Worm (Caenorhabditis elegans) whole organism, late embryonic: Measurements from ENCODE around the gene fbxb-46.

Source experiments
- C08G9.2 ChIP-seq: sonication (generic microtip); optimal IDR thresholded peaks from 2 replicates; lab custom pipeline; 2016; ENCODE audit warnings: mild to moderate bottlenecking, missing genetic modification characterization, moderate library complexity, missing compliant biosample characterization
- C38D4.7 ChIP-seq: fragments of 200-800 bp; sonication (Bioruptor generic); optimal IDR thresholded peaks from 2 replicates; lab custom pipeline; 2018; ENCODE audit warnings: mild to moderate bottlenecking, missing genetic modification characterization, moderate library complexity, missing compliant biosample characterization
- K09A11.1 ChIP-seq: sonication (generic microtip); optimal IDR thresholded peaks from 2 replicates; lab custom pipeline; 2017; ENCODE audit warnings: antibody characterized with exemption, mild to moderate bottlenecking, missing genetic modification characterization, missing compliant biosample characterization; ENCODE audit not compliant: insufficient read depth
- T23F11.4 ChIP-seq: fragments of 200-800 bp; sonication (Bioruptor generic); optimal IDR thresholded peaks from 2 replicates; lab custom pipeline; 2018; ENCODE audit warnings: mild to moderate bottlenecking, missing genetic modification characterization, missing compliant biosample characterization
- Y22D7AL.16 ChIP-seq: sonication (generic microtip); optimal IDR thresholded peaks from 2 replicates; lab custom pipeline; 2016; ENCODE audit warnings: missing genetic modification characterization, missing compliant biosample characterization
- ahr-1 ChIP-seq: sonication (generic microtip); optimal IDR thresholded peaks from 2 replicates; lab custom pipeline; 2016; ENCODE audit warnings: missing genetic modification characterization, missing compliant biosample characterization
- ceh-14 ChIP-seq: sonication (generic microtip); optimal IDR thresholded peaks from 2 replicates; lab custom pipeline; 2016; ENCODE audit warnings: missing genotype, missing genetic modification characterization, missing compliant biosample characterization
- ceh-18 ChIP-seq: sonication (generic microtip); optimal IDR thresholded peaks from 2 replicates; lab custom pipeline; 2016; ENCODE audit warnings: missing genetic modification characterization, missing compliant biosample characterization
- ceh-2 ChIP-seq: sonication (generic microtip); optimal IDR thresholded peaks from 2 replicates; lab custom pipeline; 2016; ENCODE audit warnings: missing genotype, missing genetic modification characterization, missing compliant biosample characterization
- ceh-22 ChIP-seq: sonication (generic microtip); optimal IDR thresholded peaks from 2 replicates; lab custom pipeline; 2017; ENCODE audit warnings: missing biosample characterization, missing genetic modification characterization
- ceh-31 ChIP-seq: sonication (generic microtip); optimal IDR thresholded peaks from 2 replicates; lab custom pipeline; 2016; ENCODE audit warnings: missing genetic modification characterization, missing compliant biosample characterization
- ceh-34 ChIP-seq: sonication (generic microtip); optimal IDR thresholded peaks from 2 replicates; lab custom pipeline; 2016; ENCODE audit warnings: mild to moderate bottlenecking, missing genetic modification characterization, missing compliant biosample characterization
- ceh-45 ChIP-seq: fragments of 200-800 bp; sonication (Bioruptor generic); IDR thresholded peaks from 2 replicates; pipeline ENCODE4 v1.3.6; 2022; ENCODE audit warnings: missing genetic modification reagents, missing genetic modification characterization, missing compliant biosample characterization
- ceh-6 ChIP-seq: fragments of 200-800 bp; sonication (Bioruptor generic); optimal IDR thresholded peaks from 2 replicates; lab custom pipeline; 2018; ENCODE audit warnings: mild to moderate bottlenecking, missing genetic modification characterization, missing compliant biosample characterization
- ceh-9 ChIP-seq: sonication (generic microtip); optimal IDR thresholded peaks from 2 replicates; lab custom pipeline; 2016; ENCODE audit warnings: mild to moderate bottlenecking, missing genetic modification characterization, inconsistent platforms, missing compliant biosample characterization
- che-1 ChIP-seq: sonication (generic microtip); optimal IDR thresholded peaks from 2 replicates; lab custom pipeline; 2016; ENCODE audit warnings: mild to moderate bottlenecking, missing genetic modification characterization, missing compliant biosample characterization
- dmd-4 ChIP-seq: sonication (generic microtip); optimal IDR thresholded peaks from 2 replicates; lab custom pipeline; 2016; ENCODE audit warnings: borderline replicate concordance, missing genetic modification characterization, missing compliant biosample characterization
- dve-1 ChIP-seq: sonication (generic microtip); optimal IDR thresholded peaks from 2 replicates; lab custom pipeline; 2017; ENCODE audit warnings: antibody characterized with exemption, mild to moderate bottlenecking, missing genetic modification characterization, missing compliant biosample characterization
- elt-2 ChIP-seq: sonication (generic microtip); optimal IDR thresholded peaks from 2 replicates; lab custom pipeline; 2016; ENCODE audit warnings: missing genetic modification reagents, missing genetic modification characterization, missing compliant biosample characterization
- eyg-1 ChIP-seq: sonication (generic microtip); optimal IDR thresholded peaks from 2 replicates; lab custom pipeline; 2016; ENCODE audit warnings: missing genotype, missing genetic modification characterization, missing compliant biosample characterization
- fkh-10 ChIP-seq: fragments of 150-350 bp; optimal IDR thresholded peaks from 2 replicates; lab custom pipeline; 2014; ENCODE audit warnings: missing biosample characterization, missing genetic modification reagents, missing genetic modification characterization
- hlh-8 ChIP-seq: sonication (generic microtip); optimal IDR thresholded peaks from 2 replicates; lab custom pipeline; 2016; ENCODE audit warnings: missing genotype, missing genetic modification characterization, missing compliant biosample characterization
- lim-6 ChIP-seq: sonication (generic microtip); optimal IDR thresholded peaks from 2 replicates; lab custom pipeline; 2016; ENCODE audit warnings: missing genetic modification characterization, missing compliant biosample characterization
- lin-11 ChIP-seq: fragments of 200-800 bp; sonication (Bioruptor generic); optimal IDR thresholded peaks from 2 replicates; lab custom pipeline; 2018; ENCODE audit warnings: mild to moderate bottlenecking, missing genetic modification characterization, missing compliant biosample characterization
- madf-2 ChIP-seq: sonication (generic microtip); optimal IDR thresholded peaks from 2 replicates; lab custom pipeline; 2017; ENCODE audit warnings: missing genetic modification characterization, missing compliant biosample characterization
- mec-3 ChIP-seq: sonication (generic microtip); optimal IDR thresholded peaks from 2 replicates; lab custom pipeline; 2016; ENCODE audit warnings: borderline replicate concordance, missing genetic modification characterization, missing compliant biosample characterization
- nfya-1 ChIP-seq: sonication (generic microtip); optimal IDR thresholded peaks from 2 replicates; lab custom pipeline; 2017; ENCODE audit warnings: missing genetic modification characterization, mild to moderate bottlenecking, missing compliant biosample characterization, antibody characterized with exemption, moderate library complexity
- nhr-232 ChIP-seq: sonication (generic microtip); optimal IDR thresholded peaks from 2 replicates; lab custom pipeline; 2016; ENCODE audit warnings: missing genetic modification characterization, missing compliant biosample characterization
- npax-4 ChIP-seq: sonication (generic microtip); optimal IDR thresholded peaks from 2 replicates; lab custom pipeline; 2016; ENCODE audit warnings: missing genetic modification characterization, missing compliant biosample characterization
- pag-3 ChIP-seq: sonication (generic microtip); optimal IDR thresholded peaks from 2 replicates; lab custom pipeline; 2016; ENCODE audit warnings: missing compliant biosample characterization, missing genetic modification characterization, borderline replicate concordance
- pat-9 ChIP-seq: fragments of 200-800 bp; sonication (Bioruptor generic); optimal IDR thresholded peaks from 2 replicates; lab custom pipeline; 2018; ENCODE audit warnings: mild to moderate bottlenecking, missing genetic modification characterization, moderate library complexity, missing compliant biosample characterization
- pros-1 ChIP-seq: fragments of 150-350 bp; optimal IDR thresholded peaks from 2 replicates; lab custom pipeline; 2014; ENCODE audit warnings: missing biosample characterization, missing genetic modification reagents, missing genetic modification characterization
- ref-2 ChIP-seq: sonication (generic microtip); optimal IDR thresholded peaks from 2 replicates; lab custom pipeline; 2016; ENCODE audit warnings: missing genetic modification characterization, missing compliant biosample characterization
- rnt-1 ChIP-seq: sonication (generic microtip); optimal IDR thresholded peaks from 2 replicates; lab custom pipeline; 2016; ENCODE audit warnings: missing genetic modification characterization, missing compliant biosample characterization
- sdc-2 ChIP-seq: sonication (generic microtip); optimal IDR thresholded peaks from 2 replicates; lab custom pipeline; 2016; ENCODE audit warnings: missing genotype, missing genetic modification characterization, missing compliant biosample characterization
- sox-2 ChIP-seq: fragments of 200-800 bp; sonication (Bioruptor generic); IDR thresholded peaks from 2 replicates; pipeline ENCODE4 v1.3.6; 2022; ENCODE audit warnings: missing genetic modification reagents, missing genetic modification characterization, missing compliant biosample characterization
- sox-4 ChIP-seq: sonication (generic microtip); optimal IDR thresholded peaks from 2 replicates; lab custom pipeline; 2017; ENCODE audit warnings: mild to moderate bottlenecking, missing genetic modification characterization, inconsistent platforms, missing compliant biosample characterization
- syd-9 ChIP-seq: sonication (generic microtip); optimal IDR thresholded peaks from 2 replicates; lab custom pipeline; 2016; ENCODE audit warnings: mild to moderate bottlenecking, missing genetic modification characterization, moderate library complexity, missing compliant biosample characterization
- tbx-7 ChIP-seq: sonication (generic microtip); optimal IDR thresholded peaks from 2 replicates; lab custom pipeline; 2016; ENCODE audit warnings: missing genotype, missing genetic modification characterization, missing compliant biosample characterization
- ttx-3 ChIP-seq: sonication (generic microtip); optimal IDR thresholded peaks from 2 replicates; lab custom pipeline; 2016; ENCODE audit warnings: missing genetic modification reagents, missing genetic modification characterization, missing compliant biosample characterization
- unc-55 ChIP-seq: sonication (generic microtip); optimal IDR thresholded peaks from 2 replicates; lab custom pipeline; 2017; ENCODE audit warnings: missing biosample characterization, missing genetic modification reagents, missing genetic modification characterization
- unc-86 ChIP-seq: sonication (generic microtip); optimal IDR thresholded peaks from 2 replicates; lab custom pipeline; 2016; ENCODE audit warnings: missing genetic modification characterization, missing compliant biosample characterization

The fbxb-46 gene

DNA sequence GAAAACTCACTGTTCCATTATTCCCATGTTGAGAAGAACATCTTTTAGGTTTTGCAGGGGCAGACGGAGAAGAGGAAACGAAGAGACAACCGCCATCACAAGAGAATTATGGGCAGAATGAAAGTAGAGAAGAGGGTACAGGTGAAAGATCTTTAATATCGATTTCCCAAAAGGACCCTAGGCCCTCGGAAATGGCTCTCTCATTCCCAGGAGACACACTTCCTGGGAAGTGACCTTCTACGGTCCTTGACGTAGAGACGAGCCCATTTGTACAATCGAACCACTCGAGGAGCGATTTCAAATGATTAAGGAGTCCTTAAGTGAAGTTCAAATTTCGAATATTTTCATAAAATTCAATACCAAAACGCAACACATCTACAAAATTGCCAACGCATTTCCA, at the start of gene fbxb-46:
fbxb-46 (minus strand) TSS at position 101 of the 400 bp plus-strand sequence.
- TF ChIP-seq tbx-7 (no peak), pag-3 (tag; lab: Kevin White, UChicago) (no peak)

DNA sequence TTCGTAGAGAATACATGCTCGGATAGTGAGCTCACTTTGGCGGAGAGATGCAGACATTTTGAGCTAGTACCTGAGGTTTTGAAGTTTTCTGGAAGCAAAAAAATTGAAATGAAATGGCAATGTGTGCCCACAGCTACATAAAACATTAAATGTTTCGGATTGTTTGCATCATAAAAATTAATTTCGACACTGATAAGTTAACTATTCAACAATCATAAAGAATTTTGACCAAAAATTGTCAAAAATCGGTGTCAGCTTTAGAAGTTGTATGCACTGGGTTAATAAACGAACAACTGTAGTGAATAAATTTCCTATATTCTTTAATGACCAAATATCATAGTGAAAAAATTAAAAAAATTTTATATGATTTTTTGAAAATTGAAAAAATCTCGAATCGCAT, 48.0 kb upstream of the fbxb-46 start, which contains the start of gene fbxa-166:
fbxa-166 (minus strand) TSS at position 101 of the 400 bp plus-strand sequence.
- TF ChIP-seq dve-1 (tag; lab: Kevin White, UChicago) (no peak), fkh-10 (no peak), pag-3 (tag; lab: Kevin White, UChicago) (no peak), ceh-9 (tag; lab: Kevin White, UChicago) (no peak), che-1 (tag; lab: Kevin White, UChicago) (no peak), sox-2 (no peak), rnt-1 (no peak), unc-55 (GFP tag; lab: Kevin White, UChicago) (no peak), ceh-18 (no peak), T23F11.4 (GFP tag; lab: Kevin White, UChicago) (no peak), K09A11.1 (tag; lab: Kevin White, UChicago) (no peak), pat-9 (tag; lab: Kevin White, UChicago) (no peak), madf-2 (tag; lab: Kevin White, UChicago) (no peak), nfya-1 (tag; lab: Kevin White, UChicago) (no peak), ref-2 (tag; lab: Kevin White, UChicago) (no peak)

DNA sequence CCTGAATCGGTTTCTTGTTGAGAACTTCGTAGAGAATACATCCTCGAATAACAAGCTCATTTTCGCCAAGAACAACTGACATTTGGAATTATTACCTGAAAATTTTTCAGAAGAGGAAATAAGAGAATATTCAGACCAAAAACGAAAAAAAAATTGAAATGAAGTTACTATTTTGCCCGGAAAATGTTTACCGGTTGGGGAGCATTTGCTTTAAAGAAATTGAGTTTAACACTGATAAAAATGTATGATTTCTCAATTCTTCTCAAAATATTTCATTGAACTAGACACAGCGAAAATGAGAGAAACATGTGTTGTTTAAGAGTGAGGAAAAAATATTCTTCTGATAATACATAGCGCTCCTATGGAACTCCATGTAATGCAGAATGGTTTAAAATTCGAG, 45.5 kb upstream of the fbxb-46 start, which contains the start of gene fbxa-165:
fbxa-165 (minus strand) TSS at position 101 of the 400 bp plus-strand sequence.
- no peak for TF ChIP-seq C08G9.2 (tag; lab: Kevin White, UChicago)
- no peak for TF ChIP-seq ceh-34 (tag; lab: Kevin White, UChicago)
- no peak for TF ChIP-seq sox-4
- TF ChIP-seq dmd-4 = no peak
- no peak for TF ChIP-seq ceh-45 (GFP tag; lab: Robert Waterston, UW)
- no peak for TF ChIP-seq elt-2 (tag; lab: Kevin White, UChicago)
- no peak for TF ChIP-seq Y22D7AL.16 (tag; lab: Kevin White, UChicago)
- no peak for TF ChIP-seq ceh-22 (tag; lab: Kevin White, UChicago)
- no peak for TF ChIP-seq sdc-2 (tag; lab: Kevin White, UChicago)
- no peak for TF ChIP-seq pros-1 (tag; lab: Kevin White, UChicago)
- TF ChIP-seq syd-9 = no peak
- no peak for TF ChIP-seq unc-86 (tag; lab: Kevin White, UChicago)
- no peak for TF ChIP-seq ttx-3 (tag; lab: Kevin White, UChicago)
- TF ChIP-seq lin-11 = no peak
- TF ChIP-seq eyg-1 (tag; lab: Kevin White, UChicago) = no peak
- TF ChIP-seq ceh-31 = no peak
- TF ChIP-seq unc-55 (GFP tag; lab: Kevin White, UChicago) = no peak
- TF ChIP-seq sox-2 = no peak
- TF ChIP-seq, all 69 proteins: peak for 0

DNA sequence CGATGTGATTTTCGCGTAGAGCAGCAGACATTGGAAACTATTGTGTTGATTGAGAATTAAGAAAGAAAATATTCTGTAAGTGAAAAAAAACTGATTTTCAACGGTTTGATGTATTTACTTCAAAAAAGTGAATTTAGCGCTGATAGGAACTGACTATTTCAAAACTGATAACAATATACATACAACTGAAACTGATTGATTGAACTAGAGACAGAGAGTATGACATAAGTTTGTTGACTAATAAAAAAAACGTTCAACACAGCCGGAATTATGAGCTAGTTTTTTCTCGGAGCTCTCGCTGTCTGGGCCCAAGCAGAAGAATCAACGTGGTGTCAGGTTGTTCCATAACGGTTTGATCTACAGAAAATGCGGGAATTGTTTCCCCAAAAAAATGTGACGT, 43.0 kb upstream of the fbxb-46 start, which contains the start of gene fbxa-164:
fbxa-164 (minus strand) TSS at position 101 of the 400 bp plus-strand sequence.
- TF ChIP-seq ceh-14 (tag; lab: Kevin White, UChicago) = no peak
- no peak for TF ChIP-seq sox-4
- no peak for TF ChIP-seq che-1 (tag; lab: Kevin White, UChicago)
- no peak for TF ChIP-seq ceh-31
- no peak for TF ChIP-seq ceh-2 (tag; lab: Kevin White, UChicago)
- TF ChIP-seq C38D4.7 (GFP tag; lab: Kevin White, UChicago) = no peak
- TF ChIP-seq ceh-6 (GFP tag; lab: Kevin White, UChicago) = no peak
- TF ChIP-seq mec-3 = no peak
- no peak for TF ChIP-seq syd-9
- TF ChIP-seq npax-4 (tag; lab: Kevin White, UChicago) = no peak
- no peak for TF ChIP-seq nhr-232 (tag; lab: Kevin White, UChicago)
- no peak for TF ChIP-seq hlh-8
- TF ChIP-seq lim-6 (tag; lab: Kevin White, UChicago) = no peak
- TF ChIP-seq sdc-2 (tag; lab: Kevin White, UChicago) = no peak
- TF ChIP-seq pag-3 (tag; lab: Kevin White, UChicago) = no peak
- TF ChIP-seq Y22D7AL.16 (tag; lab: Kevin White, UChicago) = no peak
- no peak for TF ChIP-seq madf-2 (tag; lab: Kevin White, UChicago)
- no peak for TF ChIP-seq ahr-1 (tag; lab: Kevin White, UChicago)
